Fruit fly (Drosophila melanogaster): ENCODE data around the gene CG7071.

The CG7071 gene

dm6 chr3R:22342151-22342550 lies 20.3 kb upstream of the CG7071 start, which contains the start of gene CG5386:
TSS of gene CG5386 (minus strand) at chr3R:22342251.
- TF ChIP-seq Pif1B (GFP tag; optimal IDR thresholded peaks at IDR 0.05) (no peak), EcR (GFP tag; optimal IDR thresholded peaks at IDR 0.05) (no peak), CG32121 (GFP tag; IDR thresholded peaks at IDR 0.05) (no peak), CG14655 (GFP tag; optimal IDR thresholded peaks at IDR 0.05) (no peak), CG4496 (GFP tag; IDR thresholded peaks at IDR 0.05) (no peak), gl (tag; optimal IDR thresholded peaks at IDR 0.05) (no peak), CG13204 (GFP tag; optimal IDR thresholded peaks at IDR 0.05) (no peak), CG17806 (tag; optimal IDR thresholded peaks at IDR 0.05) (no peak), CG9948 (tag; optimal IDR thresholded peaks at IDR 0.05) (no peak), CG34367 (tag; optimal IDR thresholded peaks at IDR 0.05) (no peak), rn (GFP tag; IDR thresholded peaks at IDR 0.05) (no peak), fd96Ca (GFP tag; IDR thresholded peaks at IDR 0.05) (no peak), Pif1A (GFP tag; optimal IDR thresholded peaks at IDR 0.05) (no peak), CG15710 (tag; optimal IDR thresholded peaks at IDR 0.05) (no peak), CG12605 (GFP tag; IDR thresholded peaks at IDR 0.05) (no peak), D1 (tag; optimal IDR thresholded peaks at IDR 0.05) (no peak), CG8301 (tag; optimal IDR thresholded peaks at IDR 0.05) (no peak), Ets98B (GFP tag; IDR thresholded peaks at IDR 0.05) (no peak), Snoo (tag; optimal IDR thresholded peaks at IDR 0.05) (no peak)

dm6 chr3R:22342708-22343107 lies 19.7 kb upstream of the CG7071 start:
- TF ChIP-seq CG17806 (tag; optimal IDR thresholded peaks at IDR 0.05) (no peak), fd96Ca (GFP tag; IDR thresholded peaks at IDR 0.05) (no peak), Ets98B (GFP tag; IDR thresholded peaks at IDR 0.05) (no peak), CG13204 (GFP tag; optimal IDR thresholded peaks at IDR 0.05) (no peak), rn (GFP tag; IDR thresholded peaks at IDR 0.05) (no peak), CG4496 (GFP tag; IDR thresholded peaks at IDR 0.05) (no peak)

dm6 chr3R:22351396-22351795 lies 11.0 kb upstream of the CG7071 start, which contains the start of gene rdhB:
TSS of gene rdhB (plus strand) at chr3R:22351696.
- no peak for TF ChIP-seq CG14655 (GFP tag; optimal IDR thresholded peaks at IDR 0.05)
- no peak for TF ChIP-seq CG15710 (tag; optimal IDR thresholded peaks at IDR 0.05)
- TF ChIP-seq fd96Ca (GFP tag; IDR thresholded peaks at IDR 0.05): no peak
- no peak for TF ChIP-seq Pif1B (GFP tag; optimal IDR thresholded peaks at IDR 0.05)
- no peak for TF ChIP-seq CG12605 (GFP tag; IDR thresholded peaks at IDR 0.05)
- no peak for TF ChIP-seq CG13204 (GFP tag; optimal IDR thresholded peaks at IDR 0.05)
- TF ChIP-seq Pif1A (GFP tag; optimal IDR thresholded peaks at IDR 0.05): no peak
- TF ChIP-seq CG9948 (tag; optimal IDR thresholded peaks at IDR 0.05): no peak
- TF ChIP-seq EcR (GFP tag; optimal IDR thresholded peaks at IDR 0.05): no peak
- no peak for TF ChIP-seq CG8159 (tag; optimal IDR thresholded peaks at IDR 0.05)
- TF ChIP-seq gl (tag; optimal IDR thresholded peaks at IDR 0.05): no peak
- no peak for TF ChIP-seq Ets98B (GFP tag; IDR thresholded peaks at IDR 0.05)
- TF ChIP-seq CG10348 (GFP tag; IDR thresholded peaks at IDR 0.05): no peak
- no peak for TF ChIP-seq D1 (tag; optimal IDR thresholded peaks at IDR 0.05)
- TF ChIP-seq CG8301 (tag; optimal IDR thresholded peaks at IDR 0.05): no peak
- no peak for TF ChIP-seq Snoo (tag; optimal IDR thresholded peaks at IDR 0.05)
- TF ChIP-seq rn (GFP tag; IDR thresholded peaks at IDR 0.05): no peak
- TF ChIP-seq CG32121 (GFP tag; IDR thresholded peaks at IDR 0.05): no peak

dm6 chr3R:22356464-22357410 lies 5.7 kb upstream of the CG7071 start, which contains the start of gene Sar1:
TSS of gene Sar1 (plus strand) at chr3R:22356685.
- no peak for TF ChIP-seq rn (GFP tag; IDR thresholded peaks at IDR 0.05)
- no peak for TF ChIP-seq CG4496 (GFP tag; IDR thresholded peaks at IDR 0.05)
- TF ChIP-seq EcR (GFP tag; optimal IDR thresholded peaks at IDR 0.05): peak; percentile 79
- no peak for TF ChIP-seq fd96Ca (GFP tag; IDR thresholded peaks at IDR 0.05)
- TF ChIP-seq Snoo (tag; optimal IDR thresholded peaks at IDR 0.05): peak; percentile 8
- no peak for TF ChIP-seq CG10348 (GFP tag; IDR thresholded peaks at IDR 0.05)

- TF ChIP-seq CG8301 (tag; optimal IDR thresholded peaks at IDR 0.05) (no peak), CG14655 (GFP tag; optimal IDR thresholded peaks at IDR 0.05) (no peak), CG9948 (tag; optimal IDR thresholded peaks at IDR 0.05) (no peak), Pif1A (GFP tag; optimal IDR thresholded peaks at IDR 0.05) (no peak), D1 (tag; optimal IDR thresholded peaks at IDR 0.05) (no peak), CG32121 (GFP tag; IDR thresholded peaks at IDR 0.05) (no peak), Pif1B (GFP tag; optimal IDR thresholded peaks at IDR 0.05) (no peak), CG12605 (GFP tag; IDR thresholded peaks at IDR 0.05) (no peak), CG10348 (GFP tag; IDR thresholded peaks at IDR 0.05) (no peak), CG13204 (GFP tag; optimal IDR thresholded peaks at IDR 0.05) (no peak), Ets98B (GFP tag; IDR thresholded peaks at IDR 0.05) (no peak), Snoo (tag; optimal IDR thresholded peaks at IDR 0.05) (no peak), CG4496 (GFP tag; IDR thresholded peaks at IDR 0.05) (no peak), gl (tag; optimal IDR thresholded peaks at IDR 0.05) (no peak), CG17806 (tag; optimal IDR thresholded peaks at IDR 0.05) (no peak), rn (GFP tag; IDR thresholded peaks at IDR 0.05) (no peak), CG15710 (tag; optimal IDR thresholded peaks at IDR 0.05) (no peak), fd96Ca (GFP tag; IDR thresholded peaks at IDR 0.05) (no peak)
Observed at dm6 chr3R:22357942-22358341, 4.5 kb upstream of the CG7071 start.

- TF ChIP-seq EcR (GFP tag; optimal IDR thresholded peaks at IDR 0.05): peak; percentile 48
- no peak for TF ChIP-seq CG13204 (GFP tag; optimal IDR thresholded peaks at IDR 0.05)
- peak; percentile 90 for TF ChIP-seq CG32121 (GFP tag; IDR thresholded peaks at IDR 0.05)
- no peak for TF ChIP-seq D1 (tag; optimal IDR thresholded peaks at IDR 0.05)
- TF ChIP-seq CG15710 (tag; optimal IDR thresholded peaks at IDR 0.05): peak; percentile 75
- TF ChIP-seq CG34367 (tag; optimal IDR thresholded peaks at IDR 0.05): peak; percentile 78
- peak; percentile 76 for TF ChIP-seq Pif1A (GFP tag; optimal IDR thresholded peaks at IDR 0.05)
- TF ChIP-seq CG4496 (GFP tag; IDR thresholded peaks at IDR 0.05): peak; percentile 95
- peak; percentile 94 for TF ChIP-seq Ets98B (GFP tag; IDR thresholded peaks at IDR 0.05)
- TF ChIP-seq CG12605 (GFP tag; IDR thresholded peaks at IDR 0.05): peak; percentile 87
- peak; percentile 83 for TF ChIP-seq CG8159 (tag; optimal IDR thresholded peaks at IDR 0.05)
- TF ChIP-seq CG9948 (tag; optimal IDR thresholded peaks at IDR 0.05): peak; percentile 75
- peak; percentile 76 for TF ChIP-seq rn (GFP tag; IDR thresholded peaks at IDR 0.05)
- peak; percentile 89 for TF ChIP-seq fd96Ca (GFP tag; IDR thresholded peaks at IDR 0.05)
- peak; percentile 79 for TF ChIP-seq Pif1B (GFP tag; optimal IDR thresholded peaks at IDR 0.05)
- peak; percentile 78 for TF ChIP-seq CG8301 (tag; optimal IDR thresholded peaks at IDR 0.05)
- TF ChIP-seq gl (tag; optimal IDR thresholded peaks at IDR 0.05): peak; percentile 69
- TF ChIP-seq CG14655 (GFP tag; optimal IDR thresholded peaks at IDR 0.05): peak; percentile 78
- TF ChIP-seq CG10348 (GFP tag; IDR thresholded peaks at IDR 0.05): peak; percentile 49; the same call in 1 of the 2 replicates
- TF ChIP-seq CG17806 (tag; optimal IDR thresholded peaks at IDR 0.05): peak; percentile 83
- peak; percentile 20 for TF ChIP-seq Snoo (tag; optimal IDR thresholded peaks at IDR 0.05)
Observed at dm6 chr3R:22358810-22359209, 3.6 kb upstream of the CG7071 start.

Measured in whole organism, pupa.